ENCODE assay signal across 1 fruit fly cellular context in the genomic region with DNA sequence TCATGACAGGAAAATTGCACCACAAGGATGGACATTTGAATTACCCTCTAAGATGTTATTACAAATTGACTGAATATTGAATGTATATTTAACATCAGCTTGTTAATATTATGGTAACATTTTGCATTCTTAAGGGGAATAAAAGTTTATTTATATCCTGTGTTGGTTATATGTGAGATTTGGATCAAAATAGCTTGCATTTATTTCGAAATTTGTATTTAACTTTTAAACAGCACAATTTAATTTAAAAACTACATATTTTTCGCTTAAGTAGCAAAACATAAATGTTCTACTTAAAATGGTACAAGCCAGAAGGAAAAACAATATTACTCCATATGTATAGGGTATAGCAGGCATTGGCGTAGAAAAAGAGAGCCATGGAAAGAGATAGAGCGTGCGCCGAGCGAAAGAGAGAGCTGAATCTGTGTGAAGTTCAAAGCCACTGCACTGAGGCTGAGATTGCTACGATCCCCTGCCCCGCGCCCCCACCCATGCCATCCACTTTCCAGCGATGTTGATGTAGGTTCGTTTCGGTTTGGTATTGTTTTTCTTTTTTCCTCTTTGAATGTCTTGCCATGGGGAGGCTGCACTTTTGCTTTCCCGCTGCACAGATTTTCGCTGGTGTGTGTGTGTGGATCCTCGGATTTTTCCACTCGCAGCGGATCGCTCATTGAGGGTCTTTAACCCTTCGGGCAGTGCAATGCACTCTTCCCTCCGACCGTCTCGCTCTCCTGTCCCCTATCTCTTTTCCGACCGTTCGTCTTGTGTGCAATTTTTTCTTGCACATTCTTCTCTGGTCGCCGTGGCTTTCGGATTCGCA.
TF ChIP-seq lines count a peak whose summit lies in the region.

No protein-coding gene starts in this region.

TF ChIP-seq in whole organism, embryonic, 481 proteins besides CTCF, POLR2A, EP300 and RAD21 (continued from another document and continues in another):
- TF ChIP-seq Opbp (GFP tag; IDR thresholded peaks at IDR 0.05; lab: Robert Waterston, UW; ENCODE audit: partially characterized antibody), result no peak
- TF ChIP-seq pho (GFP tag; optimal IDR thresholded peaks at IDR 0.05; lab: Kevin White, UChicago), result no peak
- TF ChIP-seq pros (GFP tag; optimal IDR thresholded peaks at IDR 0.05; lab: Kevin White, UChicago), result peak; percentile 41
- TF ChIP-seq Spps (tag; optimal IDR thresholded peaks at IDR 0.05; lab: Kevin White, UChicago), result peak; percentile 91
- peak; percentile 88 for TF ChIP-seq CG2875 (GFP tag; optimal IDR thresholded peaks at IDR 0.05; lab: Kevin White, UChicago)
- TF ChIP-seq D19A (tag; optimal IDR thresholded peaks at IDR 0.05; lab: Kevin White, UChicago), result peak; percentile 96
- TF ChIP-seq gsb-n (tag; optimal IDR thresholded peaks at IDR 0.05; lab: Kevin White, UChicago), result peak; percentile 87
- peak; percentile 85 for TF ChIP-seq CG1529 (GFP tag; optimal IDR thresholded peaks at IDR 0.05; lab: Kevin White, UChicago)
- peak; percentile 45 for TF ChIP-seq onecut (GFP tag; IDR thresholded peaks at IDR 0.05; lab: Robert Waterston, UW)
- no peak for TF ChIP-seq CG34376 (GFP tag; optimal IDR thresholded peaks at IDR 0.05; lab: Kevin White, UChicago)
- peak; percentile 58 for TF ChIP-seq Vsx1 (GFP tag; optimal IDR thresholded peaks at IDR 0.05; lab: Kevin White, UChicago)
- no peak for TF ChIP-seq CG13287 (GFP tag; IDR thresholded peaks at IDR 0.05; lab: Robert Waterston, UW; ENCODE audit: partially characterized antibody)
- no peak for TF ChIP-seq tup (GFP tag; optimal IDR thresholded peaks at IDR 0.05; lab: Kevin White, UChicago)
- TF ChIP-seq bbx (GFP tag; IDR thresholded peaks at IDR 0.05; lab: Robert Waterston, UW; ENCODE audit: partially characterized antibody), result no peak
- TF ChIP-seq CG4360 (GFP tag; IDR thresholded peaks at IDR 0.05; lab: Robert Waterston, UW), result no peak; the same call in 1 of the 2 replicates
- TF ChIP-seq Ets65A (GFP tag; lab: Kevin White, UChicago), result no peak
- TF ChIP-seq gsb (GFP tag; IDR thresholded peaks at IDR 0.05; lab: Robert Waterston, UW), result no peak
- peak; percentile 60 for TF ChIP-seq maf-S (GFP tag; optimal IDR thresholded peaks at IDR 0.05; lab: Kevin White, UChicago)
- TF ChIP-seq Doc2 (GFP tag; IDR thresholded peaks at IDR 0.05; lab: Robert Waterston, UW), result no peak
- TF ChIP-seq twi (tag; optimal IDR thresholded peaks at IDR 0.05; lab: Kevin White, UChicago), result peak; percentile 87
- peak; percentile 60 to 91 for TF ChIP-seq eve (GFP tag; optimal IDR thresholded peaks at IDR 0.05; lab: Kevin White, UChicago)
- TF ChIP-seq Atf3 (GFP tag; optimal IDR thresholded peaks at IDR 0.05; lab: Kevin White, UChicago), result peak; percentile 56
- TF ChIP-seq Oaz (GFP tag; IDR thresholded peaks at IDR 0.05; lab: Robert Waterston, UW), result no peak
- TF ChIP-seq CG7987 (GFP tag; optimal IDR thresholded peaks at IDR 0.05; lab: Kevin White, UChicago), result peak; percentile 36
- TF ChIP-seq CG10209 (GFP tag; optimal IDR thresholded peaks at IDR 0.05; lab: Kevin White, UChicago), result peak; percentile 89
- peak; percentile 59 for TF ChIP-seq cg (GFP tag; optimal IDR thresholded peaks at IDR 0.05; lab: Kevin White, UChicago)
- TF ChIP-seq dmrt11E (tag; optimal IDR thresholded peaks at IDR 0.05; lab: Kevin White, UChicago), result peak; percentile 99
- TF ChIP-seq Ets97D (GFP tag; optimal IDR thresholded peaks at IDR 0.05; lab: Kevin White, UChicago), result peak; percentile 0
- TF ChIP-seq NFAT (GFP tag; IDR thresholded peaks at IDR 0.05; lab: Robert Waterston, UW), result no peak
- peak; percentile 63 for TF ChIP-seq slp2 (GFP tag; optimal IDR thresholded peaks at IDR 0.05; lab: Kevin White, UChicago)
- peak; percentile 67 for TF ChIP-seq vvl (GFP tag; IDR thresholded peaks at IDR 0.05; lab: Robert Waterston, UW)
- no peak for TF ChIP-seq mirr (GFP tag; optimal IDR thresholded peaks at IDR 0.05; lab: Kevin White, UChicago)
- TF ChIP-seq CG10654 (GFP tag; optimal IDR thresholded peaks at IDR 0.05; lab: Kevin White, UChicago), result peak; percentile 64
- TF ChIP-seq pfk (GFP tag; optimal IDR thresholded peaks at IDR 0.05; lab: Kevin White, UChicago), result no peak
- TF ChIP-seq hb (GFP tag; IDR thresholded peaks at IDR 0.05; lab: Robert Waterston, UW; ENCODE audit: partially characterized antibody), result no peak
- TF ChIP-seq Xrp1 (GFP tag; IDR thresholded peaks at IDR 0.05; lab: Robert Waterston, UW), result peak; percentile 88
- peak; percentile 79 for TF ChIP-seq Mes4 (GFP tag; optimal IDR thresholded peaks at IDR 0.05; lab: Kevin White, UChicago)
- peak; percentile 9 for TF ChIP-seq HmgZ (tag; optimal IDR thresholded peaks at IDR 0.05; lab: Kevin White, UChicago)
- TF ChIP-seq lov (optimal IDR thresholded peaks at IDR 0.05; lab: Kevin White, UChicago), result no peak
- no peak for TF ChIP-seq lov (GFP tag; IDR thresholded peaks at IDR 0.05; lab: Robert Waterston, UW)
- TF ChIP-seq salm (tag; optimal IDR thresholded peaks at IDR 0.05; lab: Kevin White, UChicago), result peak; percentile 72
- TF ChIP-seq run (tag; optimal IDR thresholded peaks at IDR 0.05; lab: Kevin White, UChicago), result no peak
- TF ChIP-seq peb (GFP tag; IDR thresholded peaks at IDR 0.05; lab: Robert Waterston, UW), result peak; percentile 53; the same call in 1 of the 2 replicates
- peak; percentile 75 for TF ChIP-seq Nf-YB (GFP tag; optimal IDR thresholded peaks at IDR 0.05; lab: Kevin White, UChicago)
- TF ChIP-seq pita (GFP tag; optimal IDR thresholded peaks at IDR 0.05; lab: Kevin White, UChicago), result no peak
- TF ChIP-seq CG12155 (GFP tag; optimal IDR thresholded peaks at IDR 0.05; lab: Kevin White, UChicago), result peak; percentile 62
- TF ChIP-seq CG1024 (GFP tag; IDR thresholded peaks at IDR 0.05; lab: Robert Waterston, UW), result peak; percentile 32; the same call in 1 of the 2 replicates
- peak; percentile 30 for TF ChIP-seq Fer3 (tag; optimal IDR thresholded peaks at IDR 0.05; lab: Kevin White, UChicago)
- TF ChIP-seq nerfin-1 (tag; optimal IDR thresholded peaks at IDR 0.05; lab: Kevin White, UChicago), result peak; percentile 81
- peak; percentile 76 for TF ChIP-seq CG18476 (GFP tag; optimal IDR thresholded peaks at IDR 0.05; lab: Kevin White, UChicago)
- peak; percentile 99 for TF ChIP-seq sens (GFP tag; lab: Kevin White, UChicago)
- 0 out of 3 replicates have a peak, but pooled peaks have one; percentile 49 for TF ChIP-seq CG3726 (GFP tag; IDR thresholded peaks at IDR 0.05; lab: Robert Waterston, UW)
- TF ChIP-seq CG14965 (GFP tag; optimal IDR thresholded peaks at IDR 0.05; lab: Kevin White, UChicago; ENCODE audit: borderline replicate concordance), result peak; percentile 16
- TF ChIP-seq ems (GFP tag; optimal IDR thresholded peaks at IDR 0.05; lab: Kevin White, UChicago), result peak; percentile 50
- peak; percentile 74 for TF ChIP-seq sqz (GFP tag; optimal IDR thresholded peaks at IDR 0.05; lab: Kevin White, UChicago)
- TF ChIP-seq en (GFP tag; optimal IDR thresholded peaks at IDR 0.05; lab: Kevin White, UChicago), result peak; percentile 54
- peak; percentile 77; the same call in 2 of the 4 replicates for TF ChIP-seq chinmo (GFP tag; IDR thresholded peaks at IDR 0.05; lab: Robert Waterston, UW; ENCODE audit: partially characterized antibody)
- peak; percentile 32 for TF ChIP-seq Myb (GFP tag; optimal IDR thresholded peaks at IDR 0.05; lab: Kevin White, UChicago)
- no peak for TF ChIP-seq abd-A (tag; optimal IDR thresholded peaks at IDR 0.05; lab: Kevin White, UChicago)
- peak; percentile 67 for TF ChIP-seq pnt (GFP tag; optimal IDR thresholded peaks at IDR 0.05; lab: Kevin White, UChicago)
- peak; percentile 33 for TF ChIP-seq Sry-β (GFP tag; optimal IDR thresholded peaks at IDR 0.05; lab: Kevin White, UChicago)
- peak; percentile 22 for TF ChIP-seq nom (GFP tag; optimal IDR thresholded peaks at IDR 0.05; lab: Kevin White, UChicago)
- TF ChIP-seq CG7357 (GFP tag; IDR thresholded peaks at IDR 0.05; lab: Robert Waterston, UW), result peak; percentile 19; the same call in 1 of the 3 replicates
- TF ChIP-seq CG4820 (GFP tag; optimal IDR thresholded peaks at IDR 0.05; lab: Kevin White, UChicago), result peak; percentile 92
- TF ChIP-seq fd102C (GFP tag; optimal IDR thresholded peaks at IDR 0.05; lab: Kevin White, UChicago), result peak; percentile 78
- peak; percentile 26 for TF ChIP-seq CG9817 (tag; optimal IDR thresholded peaks at IDR 0.05; lab: Kevin White, UChicago)
- no peak for TF ChIP-seq CG17802 (tag; optimal IDR thresholded peaks at IDR 0.05; lab: Kevin White, UChicago)
- peak; percentile 53 for TF ChIP-seq CG5245 (GFP tag; optimal IDR thresholded peaks at IDR 0.05; lab: Kevin White, UChicago)
- TF ChIP-seq gem (tag; optimal IDR thresholded peaks at IDR 0.05; lab: Kevin White, UChicago), result peak; percentile 93
- TF ChIP-seq CG17361 (GFP tag; IDR thresholded peaks at IDR 0.05; lab: Robert Waterston, UW), result peak; percentile 97
- no peak for TF ChIP-seq Aef1 (GFP tag; IDR thresholded peaks at IDR 0.05; lab: Robert Waterston, UW)
- TF ChIP-seq her (GFP tag; optimal IDR thresholded peaks at IDR 0.05; lab: Kevin White, UChicago), result peak; percentile 32
- TF ChIP-seq tap (tag; optimal IDR thresholded peaks at IDR 0.05; lab: Kevin White, UChicago), result peak; percentile 57
- no peak for TF ChIP-seq pzg (GFP tag; optimal IDR thresholded peaks at IDR 0.05; lab: Kevin White, UChicago)
- TF ChIP-seq Hr78 (GFP tag; optimal IDR thresholded peaks at IDR 0.05; lab: Kevin White, UChicago), result peak in 1 of 2 experiments; percentile 70
- no peak for TF ChIP-seq klu (GFP tag; IDR thresholded peaks at IDR 0.05; lab: Robert Waterston, UW)
- TF ChIP-seq phol (tag; optimal IDR thresholded peaks at IDR 0.05; lab: Kevin White, UChicago), result peak; percentile 92
- TF ChIP-seq Xbp1 (GFP tag; optimal IDR thresholded peaks at IDR 0.05; lab: Kevin White, UChicago), result peak; percentile 82
- TF ChIP-seq CG7372 (GFP tag; IDR thresholded peaks at IDR 0.05; lab: Robert Waterston, UW), result no peak
- TF ChIP-seq gro (GFP tag; optimal IDR thresholded peaks at IDR 0.05; lab: Kevin White, UChicago), result no peak
- no peak for TF ChIP-seq ase (GFP tag; IDR thresholded peaks at IDR 0.05; lab: Robert Waterston, UW)
- peak; percentile 77 for TF ChIP-seq CG30020 (tag; optimal IDR thresholded peaks at IDR 0.05; lab: Kevin White, UChicago)
- 0 out of 2 replicates have a peak, but pooled peaks have one; percentile 28 for TF ChIP-seq Awh (GFP tag; IDR thresholded peaks at IDR 0.05; lab: Robert Waterston, UW)
- TF ChIP-seq mld (GFP tag; IDR thresholded peaks at IDR 0.05; lab: Robert Waterston, UW; ENCODE audit: partially characterized antibody), result no peak
- TF ChIP-seq Sin3A (optimal IDR thresholded peaks at IDR 0.05; lab: Kevin White, UChicago), result no peak
- TF ChIP-seq ewg (GFP tag; optimal IDR thresholded peaks at IDR 0.05; lab: Kevin White, UChicago), result peak; percentile 71
- TF ChIP-seq CkIIα-i1 (GFP tag; IDR thresholded peaks at IDR 0.05; lab: Robert Waterston, UW), result no peak
- TF ChIP-seq eyg (GFP tag; optimal IDR thresholded peaks at IDR 0.05; lab: Kevin White, UChicago), result no peak
- peak; percentile 49 for TF ChIP-seq ap (GFP tag; IDR thresholded peaks at IDR 0.05; lab: Robert Waterston, UW)
- peak; percentile 53 for TF ChIP-seq sisA (GFP tag; IDR thresholded peaks at IDR 0.05; lab: Robert Waterston, UW)
- peak; percentile 75 for TF ChIP-seq CG17385 (GFP tag; optimal IDR thresholded peaks at IDR 0.05; lab: Kevin White, UChicago)
- TF ChIP-seq CG12942 (GFP tag; optimal IDR thresholded peaks at IDR 0.05; lab: Kevin White, UChicago), result peak; percentile 67
- TF ChIP-seq Hr51 (GFP tag; optimal IDR thresholded peaks at IDR 0.05; lab: Kevin White, UChicago), result peak; percentile 35 to 74
- no peak for TF ChIP-seq Hey (tag; optimal IDR thresholded peaks at IDR 0.05; lab: Kevin White, UChicago)
- no peak for TF ChIP-seq BEAF-32 (GFP tag; optimal IDR thresholded peaks at IDR 0.05; lab: Kevin White, UChicago)
- TF ChIP-seq Atf6 (GFP tag; IDR thresholded peaks at IDR 0.05; lab: Robert Waterston, UW), result peak; percentile 31; the same call in 1 of the 2 replicates
- peak; percentile 91 for TF ChIP-seq CG7556 (GFP tag; optimal IDR thresholded peaks at IDR 0.05; lab: Kevin White, UChicago)
- peak; percentile 89 for TF ChIP-seq Atf-2 (GFP tag; optimal IDR thresholded peaks at IDR 0.05; lab: Kevin White, UChicago)
- peak; percentile 78 for TF ChIP-seq CG12744 (GFP tag; optimal IDR thresholded peaks at IDR 0.05; lab: Kevin White, UChicago)
- TF ChIP-seq jigr1 (GFP tag; IDR thresholded peaks at IDR 0.05; lab: Robert Waterston, UW), result no peak; the same call in 2 of the 3 replicates
- peak; percentile 63 for TF ChIP-seq ATbp (GFP tag; optimal IDR thresholded peaks at IDR 0.05; lab: Kevin White, UChicago)
- TF ChIP-seq CG7271 (tag; optimal IDR thresholded peaks at IDR 0.05; lab: Kevin White, UChicago), result peak; percentile 57
- no peak for TF ChIP-seq CG6272 (GFP tag; IDR thresholded peaks at IDR 0.05; lab: Robert Waterston, UW)
- TF ChIP-seq gcm2 (GFP tag; optimal IDR thresholded peaks at IDR 0.05; lab: Kevin White, UChicago), result no peak
- peak; percentile 85 for TF ChIP-seq grau (tag; optimal IDR thresholded peaks at IDR 0.05; lab: Kevin White, UChicago)
- TF ChIP-seq MBD-R2 (GFP tag; IDR thresholded peaks at IDR 0.05; lab: Robert Waterston, UW), result no peak; the same call in 1 of the 2 replicates
- peak; percentile 77 for TF ChIP-seq CG9609 (GFP tag; optimal IDR thresholded peaks at IDR 0.05; lab: Kevin White, UChicago)
- TF ChIP-seq rib (GFP tag; IDR thresholded peaks at IDR 0.05; lab: Robert Waterston, UW), result peak; percentile 55; the same call in 1 of the 2 replicates
- TF ChIP-seq NC2β (GFP tag; optimal IDR thresholded peaks at IDR 0.05; lab: Kevin White, UChicago), result peak; percentile 77
- peak; percentile 36 for TF ChIP-seq psq (GFP tag; optimal IDR thresholded peaks at IDR 0.05; lab: Kevin White, UChicago)
- peak; percentile 92 for TF ChIP-seq CG31441 (GFP tag; IDR thresholded peaks at IDR 0.05; lab: Robert Waterston, UW)
- TF ChIP-seq sim (GFP tag; IDR thresholded peaks at IDR 0.05; lab: Robert Waterston, UW), result 0 out of 2 replicates have a peak, but pooled peaks have one; percentile 37
- no peak for TF ChIP-seq wdn (GFP tag; IDR thresholded peaks at IDR 0.05; lab: Robert Waterston, UW)
- peak; percentile 74 for TF ChIP-seq shn (GFP tag; optimal IDR thresholded peaks at IDR 0.05; lab: Kevin White, UChicago)
- no peak for TF ChIP-seq Dp (GFP tag; optimal IDR thresholded peaks at IDR 0.05; lab: Kevin White, UChicago)
- peak; percentile 24 for TF ChIP-seq Nf-YC (tag; optimal IDR thresholded peaks at IDR 0.05; lab: Kevin White, UChicago)
- TF ChIP-seq chn (GFP tag; optimal IDR thresholded peaks at IDR 0.05; lab: Kevin White, UChicago), result peak; percentile 66
- TF ChIP-seq CG32532 (GFP tag; IDR thresholded peaks at IDR 0.05; lab: Robert Waterston, UW), result no peak
- TF ChIP-seq exex (tag; optimal IDR thresholded peaks at IDR 0.05; lab: Kevin White, UChicago), result no peak
- TF ChIP-seq fd64A (GFP tag; optimal IDR thresholded peaks at IDR 0.05; lab: Kevin White, UChicago), result peak; percentile 36
- peak; percentile 52 for TF ChIP-seq Neu2 (GFP tag; optimal IDR thresholded peaks at IDR 0.05; lab: Kevin White, UChicago; ENCODE audit: borderline replicate concordance)
